Fruit fly (Drosophila melanogaster) whole organism, pupa: ENCODE data around the gene MsR1.

Source experiments
- CG15710 ChIP-seq: fragments of 200-800 bp; sonication (Bioruptor generic); optimal IDR thresholded peaks from 2 replicates; lab custom pipeline; 2018; ENCODE audit warnings: missing biosample characterization, mild to moderate bottlenecking, missing genetic modification characterization, moderate library complexity
- CG17806 ChIP-seq: fragments of 200-800 bp; sonication (Bioruptor generic); optimal IDR thresholded peaks from 2 replicates; lab custom pipeline; 2018; ENCODE audit warnings: missing biosample characterization, mild to moderate bottlenecking, missing genetic modification characterization, moderate library complexity
- CG4496 ChIP-seq: fragments of 200-800 bp; sonication (Bioruptor generic); IDR thresholded peaks from 3 replicates; pipeline ENCODE4 v1.3.6; 2022; ENCODE audit warnings: missing biosample characterization, missing genetic modification characterization
- CG8159 ChIP-seq: fragments of 200-800 bp; sonication (Bioruptor generic); optimal IDR thresholded peaks from 3 replicates; lab custom pipeline; 2018; ENCODE audit warnings: missing biosample characterization, mild to moderate bottlenecking, missing genetic modification characterization, moderate library complexity
- Pif1B ChIP-seq: fragments of 200-800 bp; sonication (Bioruptor generic); optimal IDR thresholded peaks from 3 replicates; lab custom pipeline; 2016; ENCODE audit warnings: missing biosample characterization, missing genetic modification characterization
- Snoo ChIP-seq: fragments of 200-800 bp; sonication (Bioruptor generic); optimal IDR thresholded peaks from 3 replicates; lab custom pipeline; 2017; ENCODE audit warnings: missing biosample characterization, mild to moderate bottlenecking, missing genetic modification characterization, inconsistent platforms

MsR1 gene

dm6 chr3L:2392745-2393435, 70.4 kb downstream of the MsR1 start:
- TF ChIP-seq CG15710 (tag; lab: Kevin White, UChicago): no peak
- no peak for TF ChIP-seq Snoo (tag; lab: Kevin White, UChicago)
- no peak for TF ChIP-seq CG4496
- TF ChIP-seq CG17806 (tag; lab: Kevin White, UChicago): no peak
- TF ChIP-seq CG8159 (tag; lab: Kevin White, UChicago): no peak
- no peak for TF ChIP-seq Pif1B (GFP tag; lab: Kevin White, UChicago)
